8 worm cellular contexts compared by ENCODE assay signal in the genomic region with DNA sequence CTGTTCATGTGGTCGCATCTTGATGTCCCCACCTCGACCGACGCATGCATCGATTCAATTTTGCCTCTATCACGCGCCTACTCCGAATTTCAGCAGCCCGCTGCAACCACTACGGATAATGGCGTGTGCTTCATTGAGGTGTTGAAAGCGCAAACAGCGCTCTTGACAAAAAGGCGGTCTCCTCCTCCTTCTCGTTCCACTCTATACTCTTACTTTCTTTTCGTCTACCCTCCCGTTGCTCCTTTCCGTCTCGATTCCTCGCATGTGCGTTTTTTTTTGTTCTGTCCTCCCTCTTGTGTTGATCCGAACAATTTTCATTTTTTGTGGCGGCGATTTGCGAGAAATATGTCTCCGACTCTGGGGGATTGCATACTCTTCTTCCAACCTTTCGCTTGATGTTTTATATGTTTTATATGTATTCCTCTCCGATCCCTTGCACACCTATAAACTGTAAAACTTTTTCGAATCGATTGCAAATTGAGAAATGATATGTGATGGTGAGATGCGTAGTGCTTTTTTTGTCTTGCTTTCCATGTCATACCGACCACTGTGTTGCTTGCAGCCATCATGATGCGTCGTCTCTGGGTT.
A peak's percentile ranks its signal among the peaks of the same experiment; 100 is the strongest.
TF ChIP-seq lines count a peak whose summit lies in the region.

No protein-coding gene starts in this region.

TF ChIP-seq in whole organism, L1 larva, 84 proteins besides CTCF, POLR2A, EP300 and RAD21:
- TF ChIP-seq mep-1 (tag; optimal IDR thresholded peaks at IDR 0.05; lab: Kevin White, UChicago): peak; percentile 40
- TF ChIP-seq blmp-1 (tag; optimal IDR thresholded peaks at IDR 0.05; lab: Kevin White, UChicago): peak; percentile 49
- TF ChIP-seq lin-14 (GFP tag; optimal IDR thresholded peaks at IDR 0.05; lab: Kevin White, UChicago): peak; percentile 51
- no peak for TF ChIP-seq nhr-47 (tag; optimal IDR thresholded peaks at IDR 0.05; lab: Kevin White, UChicago)
- peak in 2 of 3 experiments; percentile 13 to 18 for TF ChIP-seq ceh-82 (tag; optimal IDR thresholded peaks at IDR 0.05; lab: Kevin White, UChicago)
- TF ChIP-seq snu-23 (GFP tag; optimal IDR thresholded peaks at IDR 0.05; lab: Kevin White, UChicago): no peak
- peak; percentile 49 for TF ChIP-seq fkh-8 (tag; optimal IDR thresholded peaks at IDR 0.05; lab: Kevin White, UChicago)
TF ChIP-seq in whole organism, L1 larva: peak in this region for 5.

TF ChIP-seq in whole organism, L2 larva, 48 proteins besides CTCF, POLR2A, EP300 and RAD21 (continues in another document):
- TF ChIP-seq blmp-1 (tag; optimal IDR thresholded peaks at IDR 0.05; lab: Kevin White, UChicago; ENCODE audit: insufficient read depth): no peak
- TF ChIP-seq alr-1 (tag; optimal IDR thresholded peaks at IDR 0.05; lab: Kevin White, UChicago): no peak
- no peak for TF ChIP-seq unc-39 (tag; optimal IDR thresholded peaks at IDR 0.05; lab: Kevin White, UChicago)
- no peak for TF ChIP-seq mdl-1 (tag; optimal IDR thresholded peaks at IDR 0.05; lab: Kevin White, UChicago)
- no peak for TF ChIP-seq skn-1 (tag; optimal IDR thresholded peaks at IDR 0.05; lab: Kevin White, UChicago)
- no peak for TF ChIP-seq nhr-10 (tag; optimal IDR thresholded peaks at IDR 0.05; lab: Kevin White, UChicago)
- TF ChIP-seq nhr-11 (tag; optimal IDR thresholded peaks at IDR 0.05; lab: Kevin White, UChicago): no peak
- TF ChIP-seq fos-1 (tag; optimal IDR thresholded peaks at IDR 0.05; lab: Kevin White, UChicago): no peak
- TF ChIP-seq nhr-129 (tag; optimal IDR thresholded peaks at IDR 0.05; lab: Kevin White, UChicago): peak; percentile 30
- TF ChIP-seq F13H6.1 (tag; optimal IDR thresholded peaks at IDR 0.05; lab: Kevin White, UChicago): peak; percentile 36
- no peak for TF ChIP-seq gmeb-1 (tag; optimal IDR thresholded peaks at IDR 0.05; lab: Kevin White, UChicago)

TF ChIP-seq in whole organism, L3 larva, 47 proteins besides CTCF, POLR2A, EP300 and RAD21:
- peak; percentile 28 for TF ChIP-seq hmg-11 (tag; optimal IDR thresholded peaks at IDR 0.05; lab: Kevin White, UChicago)
- peak; percentile 68 for TF ChIP-seq pha-4 (tag; optimal IDR thresholded peaks at IDR 0.05; lab: Kevin White, UChicago)
- TF ChIP-seq nfya-1 (tag; optimal IDR thresholded peaks at IDR 0.05; lab: Kevin White, UChicago; ENCODE audit: insufficient read depth): peak; percentile 3
- peak; percentile 6 for TF ChIP-seq unc-62 (GFP tag; optimal IDR thresholded peaks at IDR 0.05; lab: Kevin White, UChicago)
- peak; percentile 6 for TF ChIP-seq elt-2 (tag; optimal IDR thresholded peaks at IDR 0.05; lab: Kevin White, UChicago)
- TF ChIP-seq ztf-11 (tag; optimal IDR thresholded peaks at IDR 0.05; lab: Kevin White, UChicago): no peak

TF ChIP-seq in whole organism, L4 larva, 104 proteins besides CTCF, POLR2A, EP300 and RAD21 (continues in another document):
- peak; percentile 7; the same call in 1 of the 2 replicates for TF ChIP-seq hmg-1.1 (GFP tag; IDR thresholded peaks at IDR 0.05; lab: Robert Waterston, UW)
- TF ChIP-seq rbr-2 (tag; optimal IDR thresholded peaks at IDR 0.05; lab: Kevin White, UChicago): peak; percentile 3
- TF ChIP-seq egl-27 (tag; optimal IDR thresholded peaks at IDR 0.05; lab: Kevin White, UChicago): no peak
- no peak for TF ChIP-seq daf-16 (GFP tag; optimal IDR thresholded peaks at IDR 0.05; lab: Kevin White, UChicago)
- peak; percentile 20 for TF ChIP-seq daf-16 (tag; optimal IDR thresholded peaks at IDR 0.05; lab: Kevin White, UChicago)
- 0 out of 2 replicates have a peak, but pooled peaks have one; percentile 15 for TF ChIP-seq egl-43 (GFP tag; IDR thresholded peaks at IDR 0.05; lab: Robert Waterston, UW)
- no peak for TF ChIP-seq arid-1 (GFP tag; conservative IDR thresholded peaks at IDR 0.05; lab: Robert Waterston, UW)
- peak; percentile 48 for TF ChIP-seq hlh-30 (tag; optimal IDR thresholded peaks at IDR 0.05; lab: Kevin White, UChicago; ENCODE audit: insufficient read depth)
- TF ChIP-seq mdl-1 (tag; optimal IDR thresholded peaks at IDR 0.05; lab: Kevin White, UChicago): peak in 1 of 2 experiments; percentile 67
- peak in 1 of 2 experiments; percentile 6 for TF ChIP-seq lsy-2 (tag; optimal IDR thresholded peaks at IDR 0.05; lab: Kevin White, UChicago)
- TF ChIP-seq hlh-11 (tag; optimal IDR thresholded peaks at IDR 0.05; lab: Kevin White, UChicago): peak; percentile 48

TF ChIP-seq in whole organism, early embryonic, 17 proteins besides CTCF, POLR2A, EP300 and RAD21:
- TF ChIP-seq hmbx-1 (tag; optimal IDR thresholded peaks at IDR 0.05; lab: Kevin White, UChicago) (no peak), tbx-37 (GFP tag; conservative IDR thresholded peaks at IDR 0.05; lab: Robert Waterston, UW) (no peak), flt-1 (GFP tag; IDR thresholded peaks at IDR 0.05; lab: Robert Waterston, UW) (no peak), ama-1 (optimal IDR thresholded peaks at IDR 0.05; lab: Kevin White, UChicago) (peak; percentile 58)

TF ChIP-seq in whole organism, late embryonic, 69 proteins besides CTCF, POLR2A, EP300 and RAD21:
- TF ChIP-seq pag-3 (tag; optimal IDR thresholded peaks at IDR 0.05; lab: Kevin White, UChicago; ENCODE audit: borderline replicate concordance): no peak
- TF ChIP-seq ceh-14 (tag; optimal IDR thresholded peaks at IDR 0.05; lab: Kevin White, UChicago): peak; percentile 12
- TF ChIP-seq tbx-2 (tag; optimal IDR thresholded peaks at IDR 0.05; lab: Kevin White, UChicago): peak; percentile 40

TF ChIP-seq in whole organism, midembryonic, 9 proteins besides CTCF, POLR2A, EP300 and RAD21:
- TF ChIP-seq ref-1 (GFP tag; conservative IDR thresholded peaks at IDR 0.05; lab: Robert Waterston, UW) (no peak), klf-2 (GFP tag; conservative IDR thresholded peaks at IDR 0.05; lab: Robert Waterston, UW) (no peak), flt-1 (GFP tag; IDR thresholded peaks at IDR 0.05; lab: Robert Waterston, UW) (peak; percentile 36; the same call in 1 of the 2 replicates), tab-1 (GFP tag; IDR thresholded peaks at IDR 0.05; lab: Robert Waterston, UW) (no peak)

TF ChIP-seq in whole organism, young adult, 124 proteins besides CTCF, POLR2A, EP300 and RAD21 (continues in another document):
- TF ChIP-seq F33H1.4 (GFP tag; IDR thresholded peaks at IDR 0.05; lab: Robert Waterston, UW) (no peak), gei-17 (GFP tag; optimal IDR thresholded peaks at IDR 0.05; lab: Kevin White, UChicago) (no peak), let-607 (tag; optimal IDR thresholded peaks at IDR 0.05; lab: Kevin White, UChicago) (no peak), Y53F4B.3 (GFP tag; IDR thresholded peaks at IDR 0.05; lab: Robert Waterston, UW) (no peak), ceh-27 (GFP tag; optimal IDR thresholded peaks at IDR 0.05; lab: Kevin White, UChicago) (peak; percentile 7), Y67H2A.10 (GFP tag; conservative IDR thresholded peaks at IDR 0.05; lab: Robert Waterston, UW) (no peak), snpc-1.1 (tag; optimal IDR thresholded peaks at IDR 0.05; lab: Kevin White, UChicago; ENCODE audit: insufficient read depth) (no peak), ceh-79 (tag; optimal IDR thresholded peaks at IDR 0.05; lab: Kevin White, UChicago) (no peak), egrh-3 (GFP tag; IDR thresholded peaks at IDR 0.05; lab: Robert Waterston, UW) (no peak), snpc-4 (GFP tag; optimal IDR thresholded peaks at IDR 0.05; lab: Kevin White, UChicago) (no peak), snpc-4 (tag; optimal IDR thresholded peaks at IDR 0.05; lab: Kevin White, UChicago) (peak in 1 of 4 experiments; percentile 20), K11D2.4 (GFP tag; IDR thresholded peaks at IDR 0.05; lab: Robert Waterston, UW) (no peak), lir-1 (GFP tag; conservative IDR thresholded peaks at IDR 0.05; lab: Robert Waterston, UW) (no peak), egl-18 (GFP tag; IDR thresholded peaks at IDR 0.05; lab: Robert Waterston, UW) (no peak), Y56A3A.18 (GFP tag; IDR thresholded peaks at IDR 0.05; lab: Robert Waterston, UW) (no peak), hlh-12 (tag; optimal IDR thresholded peaks at IDR 0.05; lab: Kevin White, UChicago) (no peak), lin-40 (tag; optimal IDR thresholded peaks at IDR 0.05; lab: Kevin White, UChicago) (no peak), hmg-1.2 (GFP tag; IDR thresholded peaks at IDR 0.05; lab: Robert Waterston, UW) (peak; percentile 27; the same call in 1 of the 2 replicates), C17E4.6 (GFP tag; IDR thresholded peaks at IDR 0.05; lab: Robert Waterston, UW) (no peak), zfh-2 (GFP tag; conservative IDR thresholded peaks at IDR 0.05; lab: Robert Waterston, UW) (peak; percentile 84), mcd-1 (GFP tag; IDR thresholded peaks at IDR 0.05; lab: Robert Waterston, UW) (no peak), B0019.2 (GFP tag; conservative IDR thresholded peaks at IDR 0.05; lab: Robert Waterston, UW) (no peak), lin-26 (GFP tag; IDR thresholded peaks at IDR 0.05; lab: Robert Waterston, UW) (0 out of 2 replicates have a peak, but pooled peaks have one; percentile 38), cebp-1 (GFP tag; IDR thresholded peaks at IDR 0.05; lab: Robert Waterston, UW) (no peak), cebp-1 (tag; optimal IDR thresholded peaks at IDR 0.05; lab: Kevin White, UChicago) (peak; percentile 57), efl-1 (GFP tag; optimal IDR thresholded peaks at IDR 0.05; lab: Kevin White, UChicago) (no peak), F39B2.1 (GFP tag; IDR thresholded peaks at IDR 0.05; lab: Robert Waterston, UW) (no peak), nhr-179 (tag; optimal IDR thresholded peaks at IDR 0.05; lab: Kevin White, UChicago) (no peak), mel-28 (tag; optimal IDR thresholded peaks at IDR 0.05; lab: Kevin White, UChicago; ENCODE audit: borderline replicate concordance) (no peak), F22D6.2 (tag; optimal IDR thresholded peaks at IDR 0.05; lab: Kevin White, UChicago) (no peak), C06A6.2 (GFP tag; conservative IDR thresholded peaks at IDR 0.05; lab: Robert Waterston, UW) (no peak), B0035.1 (tag; optimal IDR thresholded peaks at IDR 0.05; lab: Kevin White, UChicago) (no peak), snpc-3.4 (tag; optimal IDR thresholded peaks at IDR 0.05; lab: Kevin White, UChicago) (no peak), atf-7 (tag; optimal IDR thresholded peaks at IDR 0.05; lab: Kevin White, UChicago) (no peak), ZK185.1 (tag; optimal IDR thresholded peaks at IDR 0.05; lab: Kevin White, UChicago; ENCODE audit: poor library complexity, severe bottlenecking) (peak; percentile 46), nfyb-1 (GFP tag; IDR thresholded peaks at IDR 0.05; lab: Robert Waterston, UW) (no peak), madf-3 (GFP tag; IDR thresholded peaks at IDR 0.05; lab: Robert Waterston, UW) (no peak), mxl-1 (tag; optimal IDR thresholded peaks at IDR 0.05; lab: Kevin White, UChicago) (no peak), K12H6.12 (tag; optimal IDR thresholded peaks at IDR 0.05; lab: Kevin White, UChicago) (peak; percentile 61), ztf-22 (GFP tag; optimal IDR thresholded peaks at IDR 0.05; lab: Kevin White, UChicago) (no peak), ztf-18 (tag; optimal IDR thresholded peaks at IDR 0.05; lab: Kevin White, UChicago) (peak; percentile 5)
